Fruit fly (Drosophila melanogaster) whole organism, embryonic: ENCODE data around the gene CG32568.
A peak's percentile ranks its signal among the peaks of the same experiment; 100 is the strongest.

Experiments
- Ada2b ChIP-seq: fragments of 200-800 bp; sonication (Bioruptor generic); IDR thresholded peaks from 2 replicates; pipeline ENCODE4 v1.3.6; 2022; ENCODE audit warnings: missing biosample characterization, missing genetic modification characterization
- Blimp-1 ChIP-seq: fragments of 200-800 bp; sonication (Bioruptor generic); optimal IDR thresholded peaks from 3 replicates; lab custom pipeline; 2018; ENCODE audit warnings: missing biosample characterization, missing genetic modification characterization, mild to moderate bottlenecking, moderate library complexity, missing genetic modification reagents
- CG10543 ChIP-seq: fragments of 200-800 bp; sonication (Bioruptor generic); optimal IDR thresholded peaks from 3 replicates; lab custom pipeline; 2017; ENCODE audit warnings: missing biosample characterization, mild to moderate bottlenecking, missing genetic modification characterization, moderate library complexity
- CG11093 ChIP-seq: fragments of 200-800 bp; sonication (Bioruptor generic); IDR thresholded peaks from 3 replicates; pipeline ENCODE4 v1.3.6; 2022; ENCODE audit warnings: missing biosample characterization, missing genetic modification characterization
- CG11560 ChIP-seq: fragments of 200-800 bp; sonication (Bioruptor generic); IDR thresholded peaks from 3 replicates; pipeline ENCODE4 v1.3.6; 2022; ENCODE audit warnings: missing biosample characterization, missing genetic modification characterization
- CG14710 ChIP-seq: fragments of 200-800 bp; sonication (Bioruptor generic); optimal IDR thresholded peaks from 3 replicates; lab custom pipeline; 2019; ENCODE audit warnings: missing biosample characterization, mild to moderate bottlenecking, missing genetic modification characterization, moderate library complexity
- CG15601 ChIP-seq: fragments of 200-800 bp; sonication (Bioruptor generic); optimal IDR thresholded peaks from 3 replicates; lab custom pipeline; 2019; ENCODE audit warnings: missing biosample characterization, mild to moderate bottlenecking, missing genetic modification characterization, moderate library complexity
- CG17359 ChIP-seq: fragments of 200-800 bp; sonication (Bioruptor generic); optimal IDR thresholded peaks from 3 replicates; lab custom pipeline; 2018; ENCODE audit warnings: missing biosample characterization, mild to moderate bottlenecking, missing genetic modification characterization, moderate library complexity
- CG32532 ChIP-seq: fragments of 200-800 bp; sonication (Bioruptor generic); IDR thresholded peaks from 2 replicates; pipeline ENCODE4 v1.3.6; 2022; ENCODE audit warnings: missing biosample characterization, missing genetic modification characterization
- CG4328 ChIP-seq: fragments of 200-800 bp; sonication (Bioruptor generic); optimal IDR thresholded peaks from 3 replicates; lab custom pipeline; 2017; ENCODE audit warnings: missing biosample characterization, missing genetic modification reagents, missing genetic modification characterization
- CG4820 ChIP-seq: fragments of 200-800 bp; sonication (Bioruptor generic); optimal IDR thresholded peaks from 3 replicates; lab custom pipeline; 2016; ENCODE audit warnings: missing biosample characterization, missing genetic modification characterization
- CG5180 ChIP-seq: fragments of 200-800 bp; sonication (Bioruptor generic); optimal IDR thresholded peaks from 3 replicates; lab custom pipeline; 2017; ENCODE audit warnings: missing biosample characterization, missing genetic modification characterization, mild to moderate bottlenecking, moderate library complexity, missing genetic modification reagents
- CG6272 ChIP-seq: fragments of 200-800 bp; sonication (Bioruptor generic); IDR thresholded peaks from 2 replicates; pipeline ENCODE4 v1.3.6; 2022; ENCODE audit warnings: missing biosample characterization, missing genetic modification characterization
- CG6813 ChIP-seq: fragments of 200-800 bp; sonication (Bioruptor generic); optimal IDR thresholded peaks from 2 replicates; lab custom pipeline; 2017; ENCODE audit warnings: missing biosample characterization, missing genetic modification characterization, mild to moderate bottlenecking, moderate library complexity, missing genetic modification reagents
- CG7271 ChIP-seq: fragments of 200-800 bp; sonication (Bioruptor generic); optimal IDR thresholded peaks from 2 replicates; lab custom pipeline; 2018; ENCODE audit warnings: missing biosample characterization, mild to moderate bottlenecking, missing genetic modification characterization, moderate library complexity
- CG8281 ChIP-seq: fragments of 200-800 bp; sonication (Bioruptor generic); optimal IDR thresholded peaks from 2 replicates; lab custom pipeline; 2018; ENCODE audit warnings: missing biosample characterization, mild to moderate bottlenecking, missing genetic modification characterization, moderate library complexity
- CG8359 ChIP-seq: fragments of 200-800 bp; sonication (Bioruptor generic); optimal IDR thresholded peaks from 2 replicates; lab custom pipeline; 2017; ENCODE audit warnings: missing biosample characterization, mild to moderate bottlenecking, missing genetic modification characterization, borderline replicate concordance
- CG9932 ChIP-seq: fragments of 200-800 bp; sonication (Bioruptor generic); IDR thresholded peaks from 2 replicates; pipeline ENCODE4 v1.3.6; 2022; ENCODE audit warnings: missing biosample characterization, missing genetic modification characterization
- Camta ChIP-seq: fragments of 200-800 bp; sonication (Bioruptor generic); optimal IDR thresholded peaks from 2 replicates; lab custom pipeline; 2016; ENCODE audit warnings: missing biosample characterization, missing genetic modification characterization
- CkIIα-i1 ChIP-seq: fragments of 200-800 bp; sonication (Bioruptor generic); IDR thresholded peaks from 2 replicates; pipeline ENCODE4 v1.3.6; 2022; ENCODE audit warnings: missing biosample characterization, missing genetic modification characterization
- D19B ChIP-seq: fragments of 200-800 bp; sonication (Bioruptor generic); optimal IDR thresholded peaks from 2 replicates; lab custom pipeline; 2017; ENCODE audit warnings: missing biosample characterization, mild to moderate bottlenecking, missing genetic modification characterization
- Dip3 ChIP-seq: fragments of 200-800 bp; sonication (Bioruptor generic); optimal IDR thresholded peaks from 3 replicates; lab custom pipeline; 2016; ENCODE audit warnings: missing biosample characterization, missing genetic modification characterization
- Doc3 ChIP-seq: fragments of 200-800 bp; sonication (Bioruptor generic); IDR thresholded peaks from 3 replicates; pipeline ENCODE4 v1.3.6; 2022; ENCODE audit warnings: missing biosample characterization, missing genetic modification characterization; ENCODE audit not compliant: partially characterized antibody
- Drgx ChIP-seq: fragments of 200-800 bp; sonication (Bioruptor generic); IDR thresholded peaks from 2 replicates; pipeline ENCODE4 v1.3.6; 2022; ENCODE audit warnings: missing biosample characterization, missing genetic modification characterization
- ERR ChIP-seq: fragments of 200-800 bp; sonication (Bioruptor generic); optimal IDR thresholded peaks from 2 replicates; lab custom pipeline; 2016; ENCODE audit warnings: missing biosample characterization, missing genetic modification characterization
- Hr3 ChIP-seq: fragments of 200-800 bp; sonication (Bioruptor generic); optimal IDR thresholded peaks from 3 replicates; lab custom pipeline; 2016; ENCODE audit warnings: missing biosample characterization, missing genetic modification characterization
- Mes4 ChIP-seq: fragments of 200-800 bp; sonication (Bioruptor generic); optimal IDR thresholded peaks from 2 replicates; lab custom pipeline; 2016; ENCODE audit warnings: missing biosample characterization, missing genetic modification characterization
- Oli ChIP-seq: fragments of 200-800 bp; sonication (Bioruptor generic); optimal IDR thresholded peaks from 2 replicates; lab custom pipeline; 2018; ENCODE audit warnings: missing biosample characterization, mild to moderate bottlenecking, missing genetic modification characterization, moderate library complexity
- PHDP ChIP-seq: fragments of 200-800 bp; sonication (Bioruptor generic); optimal IDR thresholded peaks from 3 replicates; lab custom pipeline; 2018; ENCODE audit warnings: missing biosample characterization, mild to moderate bottlenecking, missing genetic modification characterization, moderate library complexity
- Rfx ChIP-seq: fragments of 200-800 bp; sonication (Bioruptor generic); IDR thresholded peaks from 2 replicates; pipeline ENCODE4 v1.3.6; 2022; ENCODE audit warnings: missing biosample characterization, missing genetic modification characterization
- Vsx1 ChIP-seq: fragments of 200-800 bp; sonication (Bioruptor generic); optimal IDR thresholded peaks from 2 replicates; lab custom pipeline; 2017; ENCODE audit warnings: missing biosample characterization, mild to moderate bottlenecking, missing genetic modification characterization, missing genetic modification reagents
- bowl ChIP-seq: fragments of 200-800 bp; sonication (Bioruptor generic); IDR thresholded peaks from 2 replicates; pipeline ENCODE4 v1.3.6; 2022; ENCODE audit warnings: missing biosample characterization, missing genetic modification characterization
- bsh ChIP-seq, 2 experiments: fragments of 200-800 bp; sonication (Bioruptor generic); optimal IDR thresholded peaks; 2 replicates each; lab custom pipeline; 2017 to 2018; ENCODE audit warnings: mild to moderate bottlenecking in 2 of 2, missing biosample characterization in 2 of 2, missing genetic modification characterization in 2 of 2, moderate library complexity in 1 of 2
- cas ChIP-seq: fragments of 200-800 bp; sonication (Bioruptor generic); IDR thresholded peaks from 2 replicates; pipeline ENCODE4 v1.3.6; 2022; ENCODE audit warnings: missing biosample characterization, missing genetic modification characterization
- cg ChIP-seq: fragments of 200-800 bp; sonication (Bioruptor generic); optimal IDR thresholded peaks from 3 replicates; lab custom pipeline; 2019; ENCODE audit warnings: missing biosample characterization, mild to moderate bottlenecking, missing genetic modification characterization, moderate library complexity
- ewg ChIP-seq: fragments of 200-800 bp; sonication (Bioruptor generic); optimal IDR thresholded peaks from 3 replicates; lab custom pipeline; 2017; ENCODE audit warnings: mild to moderate bottlenecking, missing biosample characterization, missing genetic modification reagents, missing genetic modification characterization
- fd102C ChIP-seq: fragments of 200-800 bp; sonication (Bioruptor generic); optimal IDR thresholded peaks from 2 replicates; lab custom pipeline; 2018; ENCODE audit warnings: missing biosample characterization, mild to moderate bottlenecking, missing genetic modification characterization, moderate library complexity
- gce ChIP-seq: fragments of 200-800 bp; sonication (Bioruptor generic); IDR thresholded peaks from 3 replicates; pipeline ENCODE4 v1.3.6; 2022; ENCODE audit warnings: missing biosample characterization, missing genetic modification characterization
- grn ChIP-seq: fragments of 200-800 bp; sonication (Bioruptor generic); optimal IDR thresholded peaks from 3 replicates; lab custom pipeline; 2017; ENCODE audit warnings: missing biosample characterization, missing genetic modification characterization
- gro ChIP-seq: fragments of 200-800 bp; sonication (Bioruptor generic); optimal IDR thresholded peaks from 2 replicates; lab custom pipeline; 2016; ENCODE audit warnings: missing biosample characterization, missing genetic modification characterization
- lab ChIP-seq: fragments of 200-800 bp; sonication (Bioruptor generic); optimal IDR thresholded peaks from 3 replicates; lab custom pipeline; 2017; ENCODE audit warnings: missing biosample characterization, missing genetic modification characterization, mild to moderate bottlenecking, moderate library complexity, missing genetic modification reagents
- luna ChIP-seq: fragments of 200-800 bp; sonication (Bioruptor generic); optimal IDR thresholded peaks from 2 replicates; lab custom pipeline; 2016; ENCODE audit warnings: missing biosample characterization, missing genetic modification characterization
- mam ChIP-seq: fragments of 200-800 bp; sonication (Bioruptor generic); optimal IDR thresholded peaks from 3 replicates; lab custom pipeline; 2016; ENCODE audit warnings: missing biosample characterization, missing genetic modification characterization
- org-1 ChIP-seq: fragments of 200-800 bp; sonication (Bioruptor generic); optimal IDR thresholded peaks from 2 replicates; lab custom pipeline; 2017; ENCODE audit warnings: missing biosample characterization, missing genetic modification characterization
- sr ChIP-seq: fragments of 200-800 bp; sonication (Bioruptor generic); IDR thresholded peaks from 3 replicates; pipeline ENCODE4 v1.3.6; 2022; ENCODE audit warnings: missing biosample characterization, missing genetic modification characterization
- stwl ChIP-seq: fragments of 200-800 bp; sonication (Bioruptor generic); optimal IDR thresholded peaks from 3 replicates; lab custom pipeline; 2018; ENCODE audit warnings: missing biosample characterization, mild to moderate bottlenecking, missing genetic modification characterization, moderate library complexity
- tgo ChIP-seq: fragments of 200-800 bp; sonication (Bioruptor generic); IDR thresholded peaks from 3 replicates; pipeline ENCODE4 v1.3.6; 2022; ENCODE audit warnings: missing biosample characterization, missing genetic modification characterization
- usp ChIP-seq: fragments of >200 bp; optimal IDR thresholded peaks from 2 replicates; lab custom pipeline; 2017; ENCODE audit warnings: missing biosample characterization, missing genetic modification characterization
- wor ChIP-seq: fragments of 200-800 bp; sonication (Bioruptor generic); IDR thresholded peaks from 2 replicates; pipeline ENCODE4 v1.3.6; 2022; ENCODE audit warnings: missing biosample characterization, missing genetic modification characterization
- zen ChIP-seq: fragments of 200-800 bp; sonication (Bioruptor generic); optimal IDR thresholded peaks from 3 replicates; lab custom pipeline; 2018; ENCODE audit warnings: missing biosample characterization, mild to moderate bottlenecking, missing genetic modification characterization, moderate library complexity

The CG32568 gene

DNA sequence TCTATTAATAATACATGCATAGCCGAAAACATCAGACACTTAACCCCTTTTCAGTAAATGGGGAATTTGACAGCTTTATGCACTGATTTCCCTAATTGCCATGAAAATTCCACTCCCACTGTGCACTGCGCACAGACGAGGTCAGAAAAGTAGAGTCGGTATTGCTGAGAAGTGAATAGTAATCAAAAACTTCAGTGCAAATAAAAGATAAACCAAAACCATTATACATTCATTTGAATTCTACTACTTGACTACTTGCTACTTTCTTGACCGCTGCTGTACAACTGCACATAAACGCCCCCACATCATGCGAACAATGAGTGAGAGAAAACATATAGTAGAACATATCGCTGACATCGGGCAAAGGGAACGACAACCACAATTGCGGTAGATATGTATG is 49.3 kb upstream of the CG32568 start (continued):
- TF ChIP-seq bsh (GFP tag; optimal IDR thresholded peaks at IDR 0.05; lab: Kevin White, UChicago) (peak; percentile 40 to 95), wor (peak; percentile 77), D19B (GFP tag; lab: Kevin White, UChicago) (no peak), Ada2b (GFP tag; lab: Robert Waterston, UW) (peak; percentile 89), Oli (tag; lab: Kevin White, UChicago) (peak; percentile 90), Camta (GFP tag; lab: Kevin White, UChicago) (peak; percentile 80), lab (peak; percentile 85), Blimp-1 (peak; percentile 82), CG7271 (tag; lab: Kevin White, UChicago) (peak; percentile 33), CG14710 (tag; lab: Kevin White, UChicago) (peak; percentile 83), CG4820 (peak; percentile 87), CG11093 (peak; percentile 85; the same call in 2 of the 3 replicates), cas (GFP tag; lab: Robert Waterston, UW) (0 out of 2 replicates have a peak, but pooled peaks have one; percentile 50), CG15601 (tag; lab: Kevin White, UChicago) (peak; percentile 78), fd102C (GFP tag; lab: Kevin White, UChicago) (peak; percentile 25), org-1 (GFP tag; lab: Kevin White, UChicago) (peak; percentile 82), stwl (tag; lab: Kevin White, UChicago) (peak; percentile 6), CG17359 (peak; percentile 89), usp (GFP tag; lab: Kevin White, UChicago) (no peak), Dip3 (GFP tag; lab: Kevin White, UChicago) (peak; percentile 66), CG11560 (tag; lab: Robert Waterston, UW) (peak; percentile 59; the same call in 2 of the 3 replicates), CG9932 (peak; percentile 48), Hr3 (peak; percentile 78), mam (GFP tag; lab: Kevin White, UChicago) (peak; percentile 75), Mes4 (GFP tag; lab: Kevin White, UChicago) (peak; percentile 86), grn (GFP tag; lab: Kevin White, UChicago) (peak; percentile 9), CG5180 (GFP tag; lab: Kevin White, UChicago) (peak; percentile 72), zen (tag; lab: Kevin White, UChicago) (peak; percentile 74), tgo (GFP tag; lab: Robert Waterston, UW) (peak; percentile 82), CG10543 (GFP tag; lab: Kevin White, UChicago) (peak; percentile 7), luna (GFP tag; lab: Kevin White, UChicago) (no peak), Drgx (GFP tag; lab: Robert Waterston, UW) (peak; percentile 90), bowl (GFP tag; lab: Robert Waterston, UW) (peak; percentile 81), Doc3 (GFP tag; lab: Robert Waterston, UW) (no peak), gce (GFP tag; lab: Robert Waterston, UW) (peak; percentile 92), Vsx1 (peak; percentile 60), cg (GFP tag; lab: Kevin White, UChicago) (no peak), CkIIα-i1 (peak; percentile 49; the same call in 1 of the 2 replicates), CG8359 (GFP tag; lab: Kevin White, UChicago) (peak; percentile 67), PHDP (tag; lab: Kevin White, UChicago) (peak; percentile 82), CG8281 (tag; lab: Kevin White, UChicago) (peak; percentile 36), sr (GFP tag; lab: Robert Waterston, UW) (peak; percentile 92), ERR (GFP tag; lab: Kevin White, UChicago) (peak; percentile 61), Rfx (GFP tag; lab: Robert Waterston, UW) (peak; percentile 78), CG6813 (GFP tag; lab: Kevin White, UChicago) (peak; percentile 72), CG32532 (peak; percentile 85), ewg (GFP tag; lab: Kevin White, UChicago) (peak; percentile 81), CG6272 (GFP tag; lab: Robert Waterston, UW) (peak; percentile 64; the same call in 1 of the 2 replicates), gro (GFP tag; lab: Kevin White, UChicago) (peak; percentile 32), CG4328 (GFP tag; lab: Kevin White, UChicago) (peak; percentile 15)
